Worm (Caenorhabditis elegans) whole organism, early embryonic: ENCODE results near the gene nhr-45.

Experiments used
- B0310.2 ChIP-seq: sonication (generic microtip); optimal IDR thresholded peaks from 2 replicates; lab custom pipeline; 2016; ENCODE audit warnings: mild to moderate bottlenecking, missing genetic modification characterization, missing compliant biosample characterization
- F13C5.2 ChIP-seq: sonication (generic microtip); optimal IDR thresholded peaks from 2 replicates; lab custom pipeline; 2017; ENCODE audit warnings: mild to moderate bottlenecking, missing genetic modification characterization, inconsistent platforms, missing compliant biosample characterization
- aly-1 ChIP-seq: sonication (generic microtip); optimal IDR thresholded peaks from 2 replicates; lab custom pipeline; 2016; ENCODE audit warnings: missing genetic modification characterization, missing compliant biosample characterization
- ama-1 ChIP-seq: fragments of 150-350 bp; optimal IDR thresholded peaks from 2 replicates; lab custom pipeline; 2014
- ceh-13 ChIP-seq: fragments of 200-800 bp; sonication (Bioruptor generic); optimal IDR thresholded peaks from 2 replicates; lab custom pipeline; 2018; ENCODE audit warnings: mild to moderate bottlenecking, missing genetic modification characterization, missing compliant biosample characterization
- ceh-36 ChIP-seq: sonication (generic microtip); optimal IDR thresholded peaks from 2 replicates; lab custom pipeline; 2016; ENCODE audit warnings: missing genetic modification characterization, inconsistent platforms, missing compliant biosample characterization
- ets-7 ChIP-seq: sonication (generic microtip); optimal IDR thresholded peaks from 2 replicates; lab custom pipeline; 2016; ENCODE audit warnings: missing genotype, missing genetic modification characterization, missing compliant biosample characterization
- flt-1 ChIP-seq: fragments of 200-800 bp; sonication (Bioruptor generic); IDR thresholded peaks from 2 replicates; pipeline ENCODE4 v1.3.6; 2022; ENCODE audit warnings: missing genetic modification characterization, missing compliant biosample characterization
- hmbx-1 ChIP-seq: sonication (generic microtip); optimal IDR thresholded peaks from 2 replicates; lab custom pipeline; 2016; ENCODE audit warnings: mild to moderate bottlenecking, missing genetic modification characterization, missing compliant biosample characterization
- hmg-4 ChIP-seq: fragments of 200-800 bp; sonication (Bioruptor generic); optimal IDR thresholded peaks from 2 replicates; lab custom pipeline; 2018; ENCODE audit warnings: mild to moderate bottlenecking, missing genetic modification characterization, missing compliant biosample characterization
- hnd-1 ChIP-seq: sonication (generic microtip); optimal IDR thresholded peaks from 2 replicates; lab custom pipeline; 2016; ENCODE audit warnings: missing genetic modification characterization, missing compliant biosample characterization
- pes-1 ChIP-seq: fragments of 200-800 bp; sonication (Bioruptor generic); IDR thresholded peaks from 2 replicates; pipeline ENCODE4 v1.3.6; 2022; ENCODE audit warnings: missing genetic modification reagents, missing genetic modification characterization, missing compliant biosample characterization
- scrt-1 ChIP-seq: fragments of 200-800 bp; sonication (Bioruptor generic); IDR thresholded peaks from 2 replicates; pipeline ENCODE4 v1.3.6; 2022; ENCODE audit warnings: missing genetic modification characterization, missing compliant biosample characterization
- sea-1 ChIP-seq: fragments of 200-800 bp; sonication (Bioruptor generic); conservative IDR thresholded peaks from 2 replicates; pipeline ENCODE4 v1.3.6; 2022; ENCODE audit warnings: missing genetic modification characterization, missing compliant biosample characterization
- tbx-11 ChIP-seq: fragments of 200-800 bp; sonication (Bioruptor generic); IDR thresholded peaks from 2 replicates; pipeline ENCODE4 v1.3.6; 2022; ENCODE audit warnings: missing genetic modification characterization, missing compliant biosample characterization
- tbx-37 ChIP-seq: fragments of 200-800 bp; sonication (Bioruptor generic); conservative IDR thresholded peaks from 2 replicates; pipeline ENCODE4 v1.3.6; 2022; ENCODE audit warnings: missing genetic modification reagents, missing genetic modification characterization, missing compliant biosample characterization
- tra-4 ChIP-seq: sonication (generic microtip); optimal IDR thresholded peaks from 2 replicates; lab custom pipeline; 2017; ENCODE audit warnings: missing genetic modification characterization, missing compliant biosample characterization

The nhr-45 gene

DNA sequence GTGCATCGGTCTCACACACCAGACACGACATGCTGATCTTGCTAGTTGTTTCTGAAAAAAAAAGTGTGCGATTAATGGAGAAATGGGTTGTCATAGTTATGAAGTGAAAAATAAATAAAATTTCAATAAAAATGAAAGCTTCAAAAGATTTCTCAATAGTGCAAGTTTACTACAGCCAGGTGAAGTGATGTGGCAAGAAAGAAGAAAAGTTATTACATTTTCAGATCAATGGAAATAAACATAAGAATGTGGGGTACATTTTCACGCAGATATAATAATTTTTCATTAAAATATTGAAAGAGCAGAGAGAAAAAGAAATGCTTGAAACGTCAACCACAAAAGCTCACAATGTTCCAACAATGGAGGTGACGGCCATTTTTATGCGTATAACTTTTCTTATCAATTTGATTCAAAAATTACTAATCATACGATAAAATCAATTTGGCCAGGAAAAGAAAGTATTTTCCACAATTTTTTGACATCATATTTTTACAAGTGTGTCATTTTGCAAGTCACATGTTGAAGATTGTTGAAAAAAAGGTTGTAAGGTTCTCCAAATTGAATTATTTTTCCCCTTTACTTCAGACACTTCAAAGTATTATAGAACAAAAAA is at the start of gene nhr-45:
nhr-45 (minus strand) TSS at position 51 of the 613 bp plus-strand sequence.
- no peak for TF ChIP-seq pes-1 (GFP tag; lab: Robert Waterston, UW)

DNA sequence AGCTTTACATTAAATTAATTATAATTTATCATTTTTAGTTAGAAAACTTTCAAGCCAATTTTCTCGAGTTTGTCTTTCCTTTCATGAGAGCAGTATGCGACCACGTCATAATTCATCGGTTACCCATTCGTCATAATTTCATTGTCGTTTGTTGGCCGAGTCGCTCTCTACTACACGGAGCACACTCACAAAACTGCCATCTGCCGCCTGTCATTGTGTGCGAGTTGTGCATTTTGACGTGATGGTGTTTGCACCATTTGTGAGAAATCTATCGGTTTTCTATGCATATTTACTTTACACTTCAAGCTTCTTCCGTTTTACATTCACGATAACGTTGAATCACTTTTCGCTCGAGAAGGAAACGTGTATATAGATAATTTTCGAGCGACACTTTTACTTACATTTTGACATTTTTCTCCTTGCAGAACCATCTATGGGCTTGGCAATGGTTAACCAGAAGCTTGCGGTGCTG is 46.7 kb upstream of the nhr-45 start, which contains the start of gene dhhc-10:
dhhc-10 (plus strand) TSS at position 422 of the 472 bp plus-strand sequence.
- no peak for TF ChIP-seq ceh-13
- no peak for TF ChIP-seq hnd-1
- TF ChIP-seq F13C5.2 (tag; lab: Kevin White, UChicago): peak; percentile 47
- TF ChIP-seq flt-1 (GFP tag; lab: Robert Waterston, UW): no peak
- no peak; the same call in 1 of the 2 replicates for TF ChIP-seq tbx-37 (GFP tag; lab: Robert Waterston, UW)
- TF ChIP-seq hmg-4 (GFP tag; lab: Kevin White, UChicago): no peak

DNA sequence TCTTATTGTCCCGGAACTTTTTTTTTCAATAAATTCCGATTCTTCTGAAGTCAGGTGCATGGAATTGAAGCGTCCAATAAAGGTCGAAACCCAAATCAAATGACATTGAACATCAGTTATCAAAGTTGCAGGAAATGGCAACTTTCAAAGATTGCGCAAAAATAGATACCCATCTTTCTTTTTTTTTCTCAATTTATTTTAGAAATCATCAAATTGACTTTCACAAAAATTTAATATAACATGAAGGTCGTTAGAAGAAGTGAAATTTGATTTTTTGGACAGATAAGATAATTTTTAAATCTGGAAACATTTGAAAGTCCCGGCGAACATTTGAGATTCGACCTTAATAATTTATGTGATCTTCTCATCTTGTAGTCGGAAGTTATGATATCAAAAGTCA is 45.5 kb upstream of the nhr-45 start:
- TF ChIP-seq ceh-36 (no peak), F13C5.2 (tag; lab: Kevin White, UChicago) (no peak), ceh-13 (no peak), tbx-11 (GFP tag; lab: Robert Waterston, UW) (no peak), tbx-37 (GFP tag; lab: Robert Waterston, UW) (no peak), scrt-1 (GFP tag; lab: Robert Waterston, UW) (no peak), hmg-4 (GFP tag; lab: Kevin White, UChicago) (no peak), pes-1 (GFP tag; lab: Robert Waterston, UW) (no peak), ama-1 (lab: Kevin White, UChicago) (no peak), hnd-1 (no peak), flt-1 (GFP tag; lab: Robert Waterston, UW) (no peak), tra-4 (no peak), sea-1 (no peak)

DNA sequence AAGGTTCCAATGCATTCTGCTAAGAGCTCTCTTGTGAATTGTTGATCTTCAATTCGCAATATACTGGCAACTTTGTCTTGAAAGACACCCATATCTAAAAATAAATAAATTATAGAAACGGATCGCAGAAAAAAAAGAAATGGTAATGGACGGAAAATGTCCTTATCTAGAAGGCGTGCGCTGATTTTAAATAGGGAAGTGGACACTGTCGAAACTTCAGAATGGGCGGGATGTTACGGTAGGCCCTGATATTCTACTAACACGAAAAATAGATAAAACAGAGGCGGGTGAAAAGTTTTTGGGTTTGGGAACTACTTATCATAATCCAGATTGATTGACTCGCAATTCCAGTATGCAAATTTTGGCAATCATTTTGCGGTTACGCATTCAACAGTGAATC is 44.8 kb upstream of the nhr-45 start, which contains the start of gene aqp-8:
aqp-8 (minus strand) TSS at position 101 of the 400 bp plus-strand sequence.
- no peak for TF ChIP-seq hmbx-1 (tag; lab: Kevin White, UChicago)
- no peak for TF ChIP-seq B0310.2 (tag; lab: Kevin White, UChicago)
- no peak for TF ChIP-seq ceh-13
- no peak for TF ChIP-seq aly-1 (tag; lab: Kevin White, UChicago)
- TF ChIP-seq sea-1: no peak
- TF ChIP-seq flt-1 (GFP tag; lab: Robert Waterston, UW): no peak
- TF ChIP-seq ets-7 (tag; lab: Kevin White, UChicago): no peak
- TF ChIP-seq F13C5.2 (tag; lab: Kevin White, UChicago): no peak
- TF ChIP-seq ama-1 (lab: Kevin White, UChicago): no peak
- TF ChIP-seq hmg-4 (GFP tag; lab: Kevin White, UChicago): no peak
- TF ChIP-seq scrt-1 (GFP tag; lab: Robert Waterston, UW): no peak
- no peak for TF ChIP-seq hnd-1

DNA sequence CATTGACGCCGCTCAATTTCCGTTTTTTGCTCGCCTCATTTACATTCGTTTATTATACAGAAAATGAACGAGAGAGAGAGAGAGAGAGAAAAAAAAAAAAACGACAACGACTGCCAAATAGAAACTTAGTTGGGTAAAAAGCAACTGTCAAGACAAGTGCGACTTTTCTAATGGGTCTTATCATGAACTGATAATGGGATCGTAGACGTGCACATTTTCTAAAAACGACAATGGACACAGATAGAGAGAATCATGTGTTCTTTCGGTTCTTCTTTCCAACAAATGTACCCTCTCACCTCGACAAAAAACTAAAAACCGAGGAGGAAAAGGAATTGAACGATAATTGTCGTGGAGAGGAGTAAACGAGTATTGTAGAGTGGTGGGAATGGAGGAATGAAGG is 40.0 kb upstream of the nhr-45 start:
- TF ChIP-seq ceh-36 (no peak), tbx-11 (GFP tag; lab: Robert Waterston, UW) (no peak), scrt-1 (GFP tag; lab: Robert Waterston, UW) (no peak), hnd-1 (no peak), tbx-37 (GFP tag; lab: Robert Waterston, UW) (no peak), sea-1 (no peak), tra-4 (no peak), flt-1 (GFP tag; lab: Robert Waterston, UW) (no peak), F13C5.2 (tag; lab: Kevin White, UChicago) (no peak), aly-1 (tag; lab: Kevin White, UChicago) (no peak), B0310.2 (tag; lab: Kevin White, UChicago) (no peak), hmbx-1 (tag; lab: Kevin White, UChicago) (no peak), ceh-13 (no peak), hmg-4 (GFP tag; lab: Kevin White, UChicago) (no peak), ets-7 (tag; lab: Kevin White, UChicago) (no peak), pes-1 (GFP tag; lab: Robert Waterston, UW) (no peak), ama-1 (lab: Kevin White, UChicago) (no peak)

DNA sequence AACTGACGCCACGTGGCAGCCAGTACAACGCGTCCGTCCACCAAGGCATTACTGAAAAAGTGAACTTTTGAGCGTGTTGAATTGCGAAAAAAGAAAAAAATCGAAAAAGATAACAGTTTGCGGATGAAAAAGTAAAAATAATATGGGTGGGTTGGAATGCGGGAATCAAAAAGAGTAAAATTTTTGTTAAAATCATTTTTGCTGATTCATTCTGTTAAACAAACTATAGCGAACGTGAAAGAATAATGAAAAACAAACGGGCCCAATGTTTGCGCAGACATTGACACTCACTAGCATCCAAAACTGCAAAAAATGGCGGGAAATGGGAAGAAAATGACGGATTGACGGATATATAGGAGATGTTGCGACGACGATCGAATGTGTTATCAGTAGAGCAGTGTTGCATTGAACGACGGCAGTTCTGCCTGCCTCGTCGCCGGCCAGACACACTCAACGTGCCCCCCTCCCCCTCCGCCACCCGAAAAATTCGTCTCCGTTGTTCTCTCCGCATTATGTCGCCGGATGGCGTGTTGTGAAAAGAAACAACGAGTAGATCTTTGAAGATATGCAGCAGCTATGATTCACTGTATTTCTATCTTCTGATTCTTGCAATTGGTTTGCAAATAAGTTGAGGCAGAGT is 39.4 kb upstream of the nhr-45 start, which contains the start of gene hyl-2:
hyl-2 (minus strand) TSS at position 51 of the 640 bp plus-strand sequence.
- no peak for TF ChIP-seq B0310.2 (tag; lab: Kevin White, UChicago)
- TF ChIP-seq F13C5.2 (tag; lab: Kevin White, UChicago): peak; percentile 28
- TF ChIP-seq ceh-13: no peak
- TF ChIP-seq hmg-4 (GFP tag; lab: Kevin White, UChicago): peak; percentile 47
- no peak for TF ChIP-seq ets-7 (tag; lab: Kevin White, UChicago)

DNA sequence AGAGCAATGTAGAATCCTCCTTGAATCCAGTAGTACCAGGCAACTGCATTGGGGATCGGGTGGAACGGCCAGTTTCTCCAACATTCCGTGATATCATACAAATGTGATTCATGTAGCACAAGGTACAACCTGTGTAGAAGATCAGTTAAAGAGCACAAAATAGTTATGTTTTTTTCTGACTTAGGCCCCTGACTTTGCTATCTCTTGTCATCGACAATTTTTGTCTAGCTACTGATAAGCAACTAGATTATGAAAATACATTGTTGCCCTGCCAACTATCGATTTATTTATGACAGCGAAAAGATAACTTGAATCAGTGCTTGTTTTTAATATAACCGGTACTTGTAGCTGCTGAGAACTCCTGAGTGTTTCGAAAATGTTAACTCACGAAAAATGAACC is 38.2 kb upstream of the nhr-45 start:
- TF ChIP-seq scrt-1 (GFP tag; lab: Robert Waterston, UW) (no peak), aly-1 (tag; lab: Kevin White, UChicago) (no peak), tra-4 (no peak), ama-1 (lab: Kevin White, UChicago) (no peak), hmbx-1 (tag; lab: Kevin White, UChicago) (no peak), ets-7 (tag; lab: Kevin White, UChicago) (no peak), ceh-36 (no peak)
